Worm (Caenorhabditis elegans): ENCODE data around the gene R02D5.1.

ce11 chrV:14460615-14461102, 47.4 kb upstream of the R02D5.1 start, which contains the start of gene F08H9.2:
- TF ChIP-seq sea-1 (GFP tag; conservative IDR thresholded peaks at IDR 0.05) (no peak), ama-1 (optimal IDR thresholded peaks at IDR 0.05) (no peak), hnd-1 (tag; optimal IDR thresholded peaks at IDR 0.05) (no peak)
